Fruit fly (Drosophila melanogaster) whole organism, embryonic: Measurements from ENCODE around the gene wb.

Source experiments
- BtbVII ChIP-seq: fragments of 200-800 bp; sonication (Bioruptor generic); optimal IDR thresholded peaks from 3 replicates; lab custom pipeline; 2017; ENCODE audit warnings: missing biosample characterization, mild to moderate bottlenecking, missing genetic modification characterization
- C15 ChIP-seq: fragments of 200-800 bp; sonication (Bioruptor generic); IDR thresholded peaks from 3 replicates; pipeline ENCODE4 v1.3.6; 2022; ENCODE audit warnings: missing biosample characterization, missing genetic modification characterization
- CG10366 ChIP-seq: fragments of 200-800 bp; sonication (Bioruptor generic); IDR thresholded peaks from 2 replicates; pipeline ENCODE4 v1.3.6; 2022; ENCODE audit warnings: missing biosample characterization, missing genetic modification characterization
- CG11093 ChIP-seq: fragments of 200-800 bp; sonication (Bioruptor generic); IDR thresholded peaks from 3 replicates; pipeline ENCODE4 v1.3.6; 2022; ENCODE audit warnings: missing biosample characterization, missing genetic modification characterization
- CG11247 ChIP-seq: fragments of 200-800 bp; sonication (Bioruptor generic); IDR thresholded peaks from 2 replicates; pipeline ENCODE4 v1.3.6; 2022; ENCODE audit warnings: missing biosample characterization, missing genetic modification characterization
- CG12071 ChIP-seq: fragments of 200-800 bp; sonication (Bioruptor generic); optimal IDR thresholded peaks from 3 replicates; lab custom pipeline; 2018; ENCODE audit warnings: missing biosample characterization, mild to moderate bottlenecking, missing genetic modification characterization
- CG12659 ChIP-seq: fragments of 200-800 bp; sonication (Bioruptor generic); optimal IDR thresholded peaks from 3 replicates; lab custom pipeline; 2017; ENCODE audit warnings: mild to moderate bottlenecking, missing biosample characterization, missing genetic modification reagents, missing genetic modification characterization
- CG12769 ChIP-seq: fragments of 200-800 bp; sonication (Bioruptor generic); optimal IDR thresholded peaks from 2 replicates; lab custom pipeline; 2019; ENCODE audit warnings: missing biosample characterization, mild to moderate bottlenecking, missing genetic modification characterization, moderate library complexity
- CG13123 ChIP-seq: fragments of 200-800 bp; sonication (Bioruptor generic); optimal IDR thresholded peaks from 2 replicates; lab custom pipeline; 2016; ENCODE audit warnings: missing biosample characterization, missing genetic modification characterization
- CG13296 ChIP-seq: fragments of 200-800 bp; sonication (Bioruptor generic); optimal IDR thresholded peaks from 3 replicates; lab custom pipeline; 2018; ENCODE audit warnings: missing biosample characterization, mild to moderate bottlenecking, missing genetic modification characterization
- CG13775 ChIP-seq: fragments of 200-800 bp; sonication (Bioruptor generic); optimal IDR thresholded peaks from 3 replicates; lab custom pipeline; 2017; ENCODE audit warnings: missing biosample characterization, mild to moderate bottlenecking, missing genetic modification characterization
- CG14050 ChIP-seq: fragments of 200-800 bp; sonication (Bioruptor generic); IDR thresholded peaks from 3 replicates; pipeline ENCODE4 v1.3.6; 2022; ENCODE audit warnings: missing biosample characterization, missing genetic modification characterization
- CG14710 ChIP-seq: fragments of 200-800 bp; sonication (Bioruptor generic); optimal IDR thresholded peaks from 3 replicates; lab custom pipeline; 2019; ENCODE audit warnings: missing biosample characterization, mild to moderate bottlenecking, missing genetic modification characterization, moderate library complexity
- CG15269 ChIP-seq: fragments of 200-800 bp; sonication (Bioruptor generic); optimal IDR thresholded peaks from 2 replicates; lab custom pipeline; 2018; ENCODE audit warnings: missing biosample characterization, mild to moderate bottlenecking, missing genetic modification characterization, moderate library complexity
- CG15696 ChIP-seq: fragments of 200-800 bp; sonication (Bioruptor generic); optimal IDR thresholded peaks from 2 replicates; lab custom pipeline; 2019; ENCODE audit warnings: missing biosample characterization, mild to moderate bottlenecking, missing genetic modification characterization, moderate library complexity
- CG4360 ChIP-seq: fragments of 200-800 bp; sonication (Bioruptor generic); IDR thresholded peaks from 2 replicates; pipeline ENCODE4 v1.3.6; 2022; ENCODE audit warnings: missing biosample characterization, missing genetic modification characterization
- CG5180 ChIP-seq: fragments of 200-800 bp; sonication (Bioruptor generic); optimal IDR thresholded peaks from 3 replicates; lab custom pipeline; 2017; ENCODE audit warnings: missing biosample characterization, missing genetic modification characterization, mild to moderate bottlenecking, moderate library complexity, missing genetic modification reagents
- CG6254 ChIP-seq: fragments of 200-800 bp; sonication (Bioruptor generic); optimal IDR thresholded peaks from 3 replicates; lab custom pipeline; 2017; ENCODE audit warnings: mild to moderate bottlenecking, missing biosample characterization, missing genetic modification reagents, missing genetic modification characterization
- CG6791 ChIP-seq: fragments of 200-800 bp; sonication (Bioruptor generic); IDR thresholded peaks from 3 replicates; pipeline ENCODE4 v1.3.6; 2022; ENCODE audit warnings: missing biosample characterization, missing genetic modification characterization; ENCODE audit not compliant: partially characterized antibody
- CG6813 ChIP-seq: fragments of 200-800 bp; sonication (Bioruptor generic); optimal IDR thresholded peaks from 2 replicates; lab custom pipeline; 2017; ENCODE audit warnings: missing biosample characterization, missing genetic modification characterization, mild to moderate bottlenecking, moderate library complexity, missing genetic modification reagents
- CG7556 ChIP-seq: fragments of 200-800 bp; sonication (Bioruptor generic); optimal IDR thresholded peaks from 2 replicates; lab custom pipeline; 2017; ENCODE audit warnings: missing biosample characterization, mild to moderate bottlenecking, missing genetic modification characterization
- CG9817 ChIP-seq: fragments of 200-800 bp; sonication (Bioruptor generic); optimal IDR thresholded peaks from 2 replicates; lab custom pipeline; 2018; ENCODE audit warnings: missing biosample characterization, mild to moderate bottlenecking, missing genetic modification characterization, moderate library complexity
- CG9932 ChIP-seq: fragments of 200-800 bp; sonication (Bioruptor generic); IDR thresholded peaks from 2 replicates; pipeline ENCODE4 v1.3.6; 2022; ENCODE audit warnings: missing biosample characterization, missing genetic modification characterization
- Eip74EF ChIP-seq, 2 experiments: fragments of 200-800 bp in 1 of 2; fragments of >200 bp in 1 of 2; sonication (Bioruptor generic) in 1 of 2; optimal IDR thresholded peaks; 2 replicates each; lab custom pipeline; 2017 to 2019; ENCODE audit warnings: missing biosample characterization in 2 of 2, missing genetic modification characterization in 2 of 2, mild to moderate bottlenecking in 1 of 2, moderate library complexity in 1 of 2
- Fer2 ChIP-seq: fragments of 200-800 bp; sonication (Bioruptor generic); optimal IDR thresholded peaks from 2 replicates; lab custom pipeline; 2018; ENCODE audit warnings: missing biosample characterization, mild to moderate bottlenecking, missing genetic modification characterization, moderate library complexity
- Fer3 ChIP-seq: fragments of 200-800 bp; sonication (Bioruptor generic); optimal IDR thresholded peaks from 2 replicates; lab custom pipeline; 2018; ENCODE audit warnings: missing biosample characterization, mild to moderate bottlenecking, missing genetic modification characterization, moderate library complexity
- Gsc ChIP-seq: fragments of 200-800 bp; sonication (Bioruptor generic); IDR thresholded peaks from 2 replicates; pipeline ENCODE4 v1.3.6; 2022; ENCODE audit warnings: missing biosample characterization, missing genetic modification characterization
- HLH4C ChIP-seq: fragments of 200-800 bp; sonication (Bioruptor generic); IDR thresholded peaks from 3 replicates; pipeline ENCODE4 v1.3.6; 2022; ENCODE audit warnings: missing biosample characterization, missing genetic modification characterization; ENCODE audit not compliant: partially characterized antibody
- Hey ChIP-seq: fragments of 200-800 bp; sonication (Bioruptor generic); optimal IDR thresholded peaks from 3 replicates; lab custom pipeline; 2018; ENCODE audit warnings: missing biosample characterization, mild to moderate bottlenecking, missing genetic modification characterization
- Hr78 ChIP-seq, 2 experiments: fragments of 200-800 bp in 1 of 2; fragments of >200 bp in 1 of 2; sonication (Bioruptor generic) in 1 of 2; optimal IDR thresholded peaks; 2 replicates each; lab custom pipeline; 2017 to 2019; ENCODE audit warnings: missing biosample characterization in 2 of 2, missing genetic modification characterization in 2 of 2, mild to moderate bottlenecking in 1 of 2, moderate library complexity in 1 of 2
- NfI ChIP-seq: fragments of 200-800 bp; sonication (Bioruptor generic); optimal IDR thresholded peaks from 3 replicates; lab custom pipeline; 2018; ENCODE audit warnings: missing biosample characterization, mild to moderate bottlenecking, missing genetic modification characterization, moderate library complexity
- Oaz ChIP-seq: fragments of 200-800 bp; sonication (Bioruptor generic); IDR thresholded peaks from 2 replicates; pipeline ENCODE4 v1.3.6; 2022; ENCODE audit warnings: missing biosample characterization, missing genetic modification characterization
- Trl ChIP-seq, 3 experiments: fragments of >200 bp in 2 of 3; fragments of 200-800 bp in 1 of 3; sonication (Bioruptor generic) in 1 of 3; optimal IDR thresholded peaks; 2 replicates in 1 of 3; 3 replicates in 2 of 3; lab custom pipeline; 2016 to 2017; ENCODE audit warnings: missing biosample characterization in 1 of 3, missing genetic modification characterization in 1 of 3
- Usf ChIP-seq: fragments of 200-800 bp; sonication (Bioruptor generic); optimal IDR thresholded peaks from 2 replicates; lab custom pipeline; 2017; ENCODE audit warnings: missing genotype, missing biosample characterization, missing genetic modification characterization
- btn ChIP-seq: fragments of 200-800 bp; sonication (Bioruptor generic); optimal IDR thresholded peaks from 2 replicates; lab custom pipeline; 2016; ENCODE audit warnings: missing biosample characterization, missing genetic modification characterization
- dmrt99B ChIP-seq: fragments of 200-800 bp; sonication (Bioruptor generic); optimal IDR thresholded peaks from 2 replicates; lab custom pipeline; 2018; ENCODE audit warnings: missing biosample characterization, mild to moderate bottlenecking, missing genetic modification characterization, moderate library complexity
- fd64A ChIP-seq: fragments of 200-800 bp; sonication (Bioruptor generic); optimal IDR thresholded peaks from 3 replicates; lab custom pipeline; 2018; ENCODE audit warnings: missing biosample characterization, mild to moderate bottlenecking, missing genetic modification characterization
- mam ChIP-seq: fragments of 200-800 bp; sonication (Bioruptor generic); optimal IDR thresholded peaks from 3 replicates; lab custom pipeline; 2016; ENCODE audit warnings: missing biosample characterization, missing genetic modification characterization
- nerfin-2 ChIP-seq: fragments of 200-800 bp; sonication (Bioruptor generic); IDR thresholded peaks from 2 replicates; pipeline ENCODE4 v1.3.6; 2022; ENCODE audit warnings: missing biosample characterization, missing genetic modification characterization; ENCODE audit not compliant: partially characterized antibody
- nom ChIP-seq: fragments of 200-800 bp; sonication (Bioruptor generic); optimal IDR thresholded peaks from 2 replicates; lab custom pipeline; 2017; ENCODE audit warnings: missing biosample characterization, missing genetic modification characterization, mild to moderate bottlenecking, moderate library complexity, missing genetic modification reagents
- ranshi ChIP-seq: fragments of 200-800 bp; sonication (Bioruptor generic); IDR thresholded peaks from 2 replicates; pipeline ENCODE4 v1.3.6; 2022; ENCODE audit warnings: missing biosample characterization, missing genetic modification characterization
- schlank ChIP-seq: fragments of 200-800 bp; sonication (Bioruptor generic); optimal IDR thresholded peaks from 2 replicates; lab custom pipeline; 2018; ENCODE audit warnings: missing biosample characterization, mild to moderate bottlenecking, missing genetic modification characterization
- slp2 ChIP-seq: fragments of 200-800 bp; sonication (Bioruptor generic); optimal IDR thresholded peaks from 2 replicates; lab custom pipeline; 2016; ENCODE audit warnings: missing biosample characterization, missing genetic modification characterization
- sug ChIP-seq: fragments of 200-800 bp; optimal IDR thresholded peaks from 2 replicates; lab custom pipeline; 2019; ENCODE audit warnings: missing biosample characterization, mild to moderate bottlenecking, missing genetic modification characterization, moderate library complexity
- vnd ChIP-seq: fragments of 200-800 bp; sonication (Bioruptor generic); IDR thresholded peaks from 3 replicates; pipeline ENCODE4 v1.3.6; 2022; ENCODE audit warnings: missing biosample characterization, missing genetic modification characterization; ENCODE audit not compliant: partially characterized antibody

Gene wb

dm6 chr2L:14358780-14359462 lies 96.1 kb downstream of the wb start, which contains the start of gene Pgant35A (continued):
- peak; percentile 36 for TF ChIP-seq CG13296 (GFP tag; lab: Kevin White, UChicago)
- peak; percentile 44 for TF ChIP-seq CG14710 (tag; lab: Kevin White, UChicago)
- TF ChIP-seq CG12659 = peak; percentile 55
- peak; percentile 24 for TF ChIP-seq CG12769 (tag; lab: Kevin White, UChicago)
- peak; percentile 45 for TF ChIP-seq sug (tag; lab: Kevin White, UChicago)
- TF ChIP-seq vnd (GFP tag; lab: Robert Waterston, UW) = no peak
- TF ChIP-seq CG10366 (GFP tag; lab: Robert Waterston, UW) = no peak
- no peak for TF ChIP-seq nerfin-2 (GFP tag; lab: Robert Waterston, UW)
- TF ChIP-seq C15 (GFP tag; lab: Robert Waterston, UW) = no peak
- TF ChIP-seq Eip74EF (GFP tag; optimal IDR thresholded peaks at IDR 0.05; lab: Kevin White, UChicago) = peak in 1 of 2 experiments; percentile 28
- peak; percentile 50 for TF ChIP-seq CG13775
- TF ChIP-seq Fer3 = peak; percentile 5
- TF ChIP-seq CG7556 = peak; percentile 57
- TF ChIP-seq CG11247 = no peak
- TF ChIP-seq mam (GFP tag; lab: Kevin White, UChicago) = peak; percentile 33
- peak; percentile 51 for TF ChIP-seq CG15269 (tag; lab: Kevin White, UChicago)

DNA sequence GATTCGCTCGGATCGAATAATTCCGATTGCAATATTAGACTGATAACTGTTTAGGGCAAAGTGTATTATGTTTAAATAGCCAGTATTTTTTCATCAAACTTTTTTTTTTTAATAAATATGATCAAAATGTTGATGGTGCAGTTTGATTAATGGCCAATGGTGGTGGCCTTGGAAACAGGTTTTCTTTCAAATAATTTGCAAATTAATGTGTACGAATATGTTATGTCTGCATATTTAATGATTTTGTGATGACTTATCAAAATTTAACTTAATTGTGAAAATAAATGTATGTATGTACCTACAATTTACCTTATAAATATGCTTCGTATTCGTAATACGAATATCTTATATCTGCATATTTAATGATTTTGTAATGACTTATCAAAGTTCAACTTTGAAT lies 98.5 kb downstream of the wb start:
- TF ChIP-seq Hr78 (GFP tag; optimal IDR thresholded peaks at IDR 0.05; lab: Kevin White, UChicago) (no peak), CG14050 (GFP tag; lab: Robert Waterston, UW) (no peak), BtbVII (GFP tag; lab: Kevin White, UChicago) (no peak), CG12071 (GFP tag; lab: Kevin White, UChicago) (no peak), dmrt99B (tag; lab: Kevin White, UChicago) (no peak), HLH4C (GFP tag; lab: Robert Waterston, UW) (no peak), CG14710 (tag; lab: Kevin White, UChicago) (no peak), CG4360 (GFP tag; lab: Robert Waterston, UW) (no peak), Usf (GFP tag; lab: Kevin White, UChicago) (no peak), fd64A (GFP tag; lab: Kevin White, UChicago) (no peak), nerfin-2 (GFP tag; lab: Robert Waterston, UW) (no peak), Hey (no peak), mam (GFP tag; lab: Kevin White, UChicago) (no peak), CG9817 (tag; lab: Kevin White, UChicago) (no peak), Oaz (GFP tag; lab: Robert Waterston, UW) (no peak), nom (GFP tag; lab: Kevin White, UChicago) (no peak), Gsc (GFP tag; lab: Robert Waterston, UW) (no peak), slp2 (GFP tag; lab: Kevin White, UChicago) (no peak), NfI (GFP tag; lab: Kevin White, UChicago) (no peak), ranshi (GFP tag; lab: Robert Waterston, UW) (no peak)

DNA sequence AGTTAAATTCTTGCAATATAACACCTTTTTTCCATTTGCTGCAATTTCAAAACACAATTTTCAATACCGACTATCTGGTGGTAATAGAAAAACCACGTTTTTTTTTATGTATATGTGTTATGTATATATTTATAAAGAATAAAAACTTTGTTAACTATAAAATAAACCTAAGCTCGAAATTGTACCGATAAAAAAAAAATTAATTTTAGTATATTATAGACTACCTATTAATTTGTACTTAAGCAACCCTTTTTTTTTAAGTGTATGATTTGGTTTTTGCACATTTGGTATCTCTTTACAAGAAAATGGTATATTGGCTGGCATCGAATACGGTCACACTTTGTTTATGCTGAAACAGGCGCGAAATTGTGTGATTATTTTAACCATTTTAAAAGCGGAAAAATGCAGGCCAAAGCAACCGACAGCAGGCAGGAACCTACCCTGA lies 98.9 kb downstream of the wb start, which contains the start of gene spel1:
TSS of gene spel1 (plus strand) at position 334 of the 445 bp plus-strand sequence.
- TF ChIP-seq CG15696 (tag; lab: Kevin White, UChicago) (peak; percentile 68), CG6791 (GFP tag; lab: Robert Waterston, UW) (no peak), CG6813 (GFP tag; lab: Kevin White, UChicago) (peak; percentile 72), btn (GFP tag; lab: Kevin White, UChicago) (no peak), CG11093 (no peak), Trl (optimal IDR thresholded peaks at IDR 0.05; lab: Kevin White, UChicago) (no peak), Trl (GFP tag; optimal IDR thresholded peaks at IDR 0.05; lab: Kevin White, UChicago) (peak; percentile 10), Fer2 (tag; lab: Kevin White, UChicago) (peak; percentile 36), CG5180 (GFP tag; lab: Kevin White, UChicago) (peak; percentile 51), CG6254 (GFP tag; lab: Kevin White, UChicago) (peak; percentile 69), CG9932 (GFP tag; lab: Robert Waterston, UW) (peak; percentile 87), schlank (tag; lab: Kevin White, UChicago) (no peak), CG13123 (peak; percentile 41)
